Worm (Caenorhabditis elegans) whole organism, midembryonic: Measurements from ENCODE around the gene R05D8.9.

Experiments used
- T22C8.4 ChIP-seq: fragments of 200-800 bp; sonication (Bioruptor generic); IDR thresholded peaks from 2 replicates; pipeline ENCODE4 v1.3.6; 2022; ENCODE audit warnings: missing genetic modification characterization, missing compliant biosample characterization
- cog-1 ChIP-seq: sonication (generic microtip); optimal IDR thresholded peaks from 2 replicates; lab custom pipeline; 2016; ENCODE audit warnings: missing genetic modification characterization, missing compliant biosample characterization
- flt-1 ChIP-seq: fragments of 200-800 bp; sonication (Bioruptor generic); IDR thresholded peaks from 2 replicates; pipeline ENCODE4 v1.3.6; 2022; ENCODE audit warnings: missing genetic modification characterization, missing compliant biosample characterization
- klf-2 ChIP-seq: fragments of 200-800 bp; sonication (Bioruptor generic); conservative IDR thresholded peaks from 2 replicates; pipeline ENCODE4 v1.3.6; 2022; ENCODE audit warnings: missing genetic modification reagents, missing genetic modification characterization, missing compliant biosample characterization
- med-1 ChIP-seq: sonication (generic microtip); optimal IDR thresholded peaks from 2 replicates; lab custom pipeline; 2017; ENCODE audit warnings: missing genetic modification characterization, mild to moderate bottlenecking, missing compliant biosample characterization, antibody characterized with exemption, missing genetic modification reagents; ENCODE audit not compliant: insufficient read depth
- ref-1 ChIP-seq: fragments of 200-800 bp; sonication (Bioruptor generic); conservative IDR thresholded peaks from 2 replicates; pipeline ENCODE4 v1.3.6; 2022; ENCODE audit warnings: missing genetic modification reagents, missing genetic modification characterization, missing compliant biosample characterization
- tab-1 ChIP-seq: fragments of 200-800 bp; sonication (Bioruptor generic); IDR thresholded peaks from 2 replicates; pipeline ENCODE4 v1.3.6; 2022; ENCODE audit warnings: missing genetic modification characterization, missing compliant biosample characterization
- ztf-23 ChIP-seq: fragments of 200-800 bp; sonication (Bioruptor generic); IDR thresholded peaks from 2 replicates; pipeline ENCODE4 v1.3.6; 2022; ENCODE audit warnings: missing genetic modification reagents, missing genetic modification characterization, missing compliant biosample characterization
- ztf-29 ChIP-seq: fragments of 200-800 bp; sonication (Bioruptor generic); IDR thresholded peaks from 2 replicates; pipeline ENCODE4 v1.3.6; 2022; ENCODE audit warnings: missing genetic modification reagents, missing genetic modification characterization, missing compliant biosample characterization

The R05D8.9 gene

ce11 chrV:2761470-2761869 lies 5.9 kb downstream of the R05D8.9 start:
- TF ChIP-seq med-1 (GFP tag; lab: Kevin White, UChicago): no peak
- no peak for TF ChIP-seq klf-2 (GFP tag; lab: Robert Waterston, UW)
- no peak for TF ChIP-seq ref-1
- TF ChIP-seq tab-1 (GFP tag; lab: Robert Waterston, UW): no peak
- no peak for TF ChIP-seq ztf-23 (GFP tag; lab: Robert Waterston, UW)
- TF ChIP-seq cog-1 (tag; lab: Kevin White, UChicago): no peak
- TF ChIP-seq ztf-29: no peak
- no peak for TF ChIP-seq T22C8.4 (GFP tag; lab: Robert Waterston, UW)
- TF ChIP-seq flt-1 (GFP tag; lab: Robert Waterston, UW): no peak

- no peak for TF ChIP-seq ztf-29
- no peak for TF ChIP-seq tab-1 (GFP tag; lab: Robert Waterston, UW)
- no peak for TF ChIP-seq ref-1
- TF ChIP-seq flt-1 (GFP tag; lab: Robert Waterston, UW): no peak
- no peak for TF ChIP-seq ztf-23 (GFP tag; lab: Robert Waterston, UW)
- TF ChIP-seq cog-1 (tag; lab: Kevin White, UChicago): no peak
- TF ChIP-seq klf-2 (GFP tag; lab: Robert Waterston, UW): no peak
- TF ChIP-seq T22C8.4 (GFP tag; lab: Robert Waterston, UW): no peak
- no peak for TF ChIP-seq med-1 (GFP tag; lab: Kevin White, UChicago)
These were observed 7.9 kb downstream of the R05D8.9 start, which contains the start of gene srg-58 for ce11 chrV:2759456-2759855. srg-58 (minus strand) TSS chrV:2759556.

ce11 chrV:2758437-2758836 lies 8.9 kb downstream of the R05D8.9 start:
- TF ChIP-seq ztf-23 (GFP tag; lab: Robert Waterston, UW): no peak
- TF ChIP-seq klf-2 (GFP tag; lab: Robert Waterston, UW): 0 out of 2 replicates have a peak, but pooled peaks have one; percentile 11
- 0 out of 2 replicates have a peak, but pooled peaks have one; percentile 39 for TF ChIP-seq tab-1 (GFP tag; lab: Robert Waterston, UW)

- TF ChIP-seq flt-1 (GFP tag; lab: Robert Waterston, UW) (no peak), tab-1 (GFP tag; lab: Robert Waterston, UW) (no peak), ztf-23 (GFP tag; lab: Robert Waterston, UW) (no peak), med-1 (GFP tag; lab: Kevin White, UChicago) (no peak), T22C8.4 (GFP tag; lab: Robert Waterston, UW) (no peak), ztf-29 (no peak), cog-1 (tag; lab: Kevin White, UChicago) (no peak), klf-2 (GFP tag; lab: Robert Waterston, UW) (no peak), ref-1 (no peak)
These were observed 10.0 kb downstream of the R05D8.9 start, which contains the start of gene srx-28 for ce11 chrV:2757226-2757893. srx-28 (minus strand) TSS chrV:2757276.

ce11 chrV:2753007-2753406 lies 14.4 kb downstream of the R05D8.9 start, which contains the start of gene srx-26:
srx-26 (minus strand) TSS chrV:2753107.
- TF ChIP-seq flt-1 (GFP tag; lab: Robert Waterston, UW): no peak

- TF ChIP-seq cog-1 (tag; lab: Kevin White, UChicago) (no peak), tab-1 (GFP tag; lab: Robert Waterston, UW) (no peak), ref-1 (no peak)
These were observed 17.4 kb downstream of the R05D8.9 start, which contains the start of gene srx-24 for ce11 chrV:2750006-2750405. srx-24 (minus strand) TSS chrV:2750106.

- TF ChIP-seq ztf-29 (no peak), med-1 (GFP tag; lab: Kevin White, UChicago) (no peak), T22C8.4 (GFP tag; lab: Robert Waterston, UW) (no peak), ref-1 (no peak), tab-1 (GFP tag; lab: Robert Waterston, UW) (no peak), flt-1 (GFP tag; lab: Robert Waterston, UW) (no peak), klf-2 (GFP tag; lab: Robert Waterston, UW) (no peak), cog-1 (tag; lab: Kevin White, UChicago) (no peak), ztf-23 (GFP tag; lab: Robert Waterston, UW) (no peak)
These were observed 21.0 kb downstream of the R05D8.9 start for ce11 chrV:2746404-2746803.

ce11 chrV:2742298-2742697 lies 25.1 kb downstream of the R05D8.9 start, which contains the start of gene srg-62:
srg-62 (minus strand) TSS chrV:2742398.
- no peak for TF ChIP-seq T22C8.4 (GFP tag; lab: Robert Waterston, UW)
- no peak for TF ChIP-seq cog-1 (tag; lab: Kevin White, UChicago)
- no peak for TF ChIP-seq med-1 (GFP tag; lab: Kevin White, UChicago)
- TF ChIP-seq klf-2 (GFP tag; lab: Robert Waterston, UW): no peak
- no peak for TF ChIP-seq ztf-29
- TF ChIP-seq ztf-23 (GFP tag; lab: Robert Waterston, UW): no peak
- no peak for TF ChIP-seq ref-1
- TF ChIP-seq tab-1 (GFP tag; lab: Robert Waterston, UW): no peak
- TF ChIP-seq flt-1 (GFP tag; lab: Robert Waterston, UW): no peak

- TF ChIP-seq klf-2 (GFP tag; lab: Robert Waterston, UW) (no peak), ref-1 (no peak), flt-1 (GFP tag; lab: Robert Waterston, UW) (no peak), ztf-29 (no peak), T22C8.4 (GFP tag; lab: Robert Waterston, UW) (no peak), cog-1 (tag; lab: Kevin White, UChicago) (no peak), tab-1 (GFP tag; lab: Robert Waterston, UW) (no peak), ztf-23 (GFP tag; lab: Robert Waterston, UW) (no peak), med-1 (GFP tag; lab: Kevin White, UChicago) (no peak)
These were observed 27.1 kb downstream of the R05D8.9 start, which contains the start of gene srg-61 for ce11 chrV:2740228-2740627. srg-61 (minus strand) TSS chrV:2740328.
